Fruit fly (Drosophila melanogaster): Measurements from ENCODE around the gene CG12746.

CG12746 gene

DNA sequence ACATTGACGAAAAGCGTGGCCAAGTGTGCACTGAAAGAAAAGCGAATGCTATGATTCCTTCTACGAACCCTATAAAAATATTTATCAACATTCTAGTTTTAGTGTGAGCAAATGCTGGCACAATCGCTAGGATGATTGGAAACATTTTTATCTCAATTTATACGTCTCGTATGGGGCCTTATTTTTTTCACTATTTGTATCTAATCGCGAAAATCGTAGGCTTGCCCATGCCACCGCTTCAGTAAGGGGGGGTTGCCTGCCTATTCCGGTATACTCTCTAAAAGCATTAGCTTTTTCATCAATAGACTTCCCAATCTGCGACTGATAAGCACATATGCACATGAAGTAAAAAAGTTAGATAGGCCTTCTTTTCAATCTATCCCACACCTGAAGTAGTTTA lies 958 bp downstream of the CG12746 start (continued):
- TF ChIP-seq wor (GFP tag; IDR thresholded peaks at IDR 0.05) (peak; percentile 75), otp (GFP tag; IDR thresholded peaks at IDR 0.05) (peak; percentile 85), oc (tag; optimal IDR thresholded peaks at IDR 0.05) (peak; percentile 69), Atf3 (GFP tag; optimal IDR thresholded peaks at IDR 0.05) (peak; percentile 70), sima (GFP tag; optimal IDR thresholded peaks at IDR 0.05) (peak; percentile 51), CG17612 (GFP tag; IDR thresholded peaks at IDR 0.05) (peak; percentile 69), CG9215 (GFP tag; IDR thresholded peaks at IDR 0.05) (peak; percentile 66), CG8388 (GFP tag; optimal IDR thresholded peaks at IDR 0.05) (peak; percentile 75), pb (GFP tag; optimal IDR thresholded peaks at IDR 0.05) (peak; percentile 41), H15 (GFP tag; IDR thresholded peaks at IDR 0.05) (peak; percentile 74), cg (GFP tag; optimal IDR thresholded peaks at IDR 0.05) (no peak), CG8765 (GFP tag; IDR thresholded peaks at IDR 0.05) (0 out of 2 replicates have a peak, but pooled peaks have one; percentile 29), CG18476 (GFP tag; optimal IDR thresholded peaks at IDR 0.05) (peak; percentile 65), CG31388 (GFP tag; optimal IDR thresholded peaks at IDR 0.05) (peak; percentile 40), CG1602 (GFP tag; optimal IDR thresholded peaks at IDR 0.05) (peak; percentile 56), Fer3 (tag; optimal IDR thresholded peaks at IDR 0.05) (peak; percentile 85), CG16815 (GFP tag; optimal IDR thresholded peaks at IDR 0.05) (peak; percentile 46), CG2202 (tag; optimal IDR thresholded peaks at IDR 0.05) (no peak), Jarid2 (GFP tag; optimal IDR thresholded peaks at IDR 0.05) (no peak), btn (GFP tag; optimal IDR thresholded peaks at IDR 0.05) (peak; percentile 43), Doc2 (GFP tag; IDR thresholded peaks at IDR 0.05) (peak; percentile 79), CG7357 (GFP tag; IDR thresholded peaks at IDR 0.05) (peak; percentile 68; the same call in 2 of the 3 replicates), Vsx1 (GFP tag; optimal IDR thresholded peaks at IDR 0.05) (peak; percentile 66), CG7556 (GFP tag; optimal IDR thresholded peaks at IDR 0.05) (peak; percentile 82), Nf-YB (GFP tag; optimal IDR thresholded peaks at IDR 0.05) (peak; percentile 25), CG6272 (GFP tag; IDR thresholded peaks at IDR 0.05) (peak; percentile 84), D19B (GFP tag; optimal IDR thresholded peaks at IDR 0.05) (peak; percentile 57), CG14965 (GFP tag; optimal IDR thresholded peaks at IDR 0.05; ENCODE audit: borderline replicate concordance) (peak; percentile 36), CG4282 (GFP tag; optimal IDR thresholded peaks at IDR 0.05) (peak; percentile 53), nom (GFP tag; optimal IDR thresholded peaks at IDR 0.05) (no peak), maf-S (GFP tag; optimal IDR thresholded peaks at IDR 0.05) (peak; percentile 59), tin (GFP tag; optimal IDR thresholded peaks at IDR 0.05) (peak; percentile 59), CG13894 (tag; optimal IDR thresholded peaks at IDR 0.05) (no peak), ci (GFP tag; IDR thresholded peaks at IDR 0.05) (peak; percentile 96), CG2120 (GFP tag; optimal IDR thresholded peaks at IDR 0.05) (peak; percentile 88), vvl (GFP tag; IDR thresholded peaks at IDR 0.05) (peak; percentile 95), gcm (GFP tag; optimal IDR thresholded peaks at IDR 0.05) (peak; percentile 56), CG14710 (tag; optimal IDR thresholded peaks at IDR 0.05) (peak; percentile 28), Xbp1 (GFP tag; optimal IDR thresholded peaks at IDR 0.05) (peak; percentile 76), fru (optimal IDR thresholded peaks at IDR 0.05) (no peak), Bgb (GFP tag; IDR thresholded peaks at IDR 0.05; ENCODE audit: partially characterized antibody) (no peak), CG34376 (GFP tag; optimal IDR thresholded peaks at IDR 0.05) (peak; percentile 96), Atf-2 (GFP tag; optimal IDR thresholded peaks at IDR 0.05) (peak; percentile 32), zf30C (GFP tag; optimal IDR thresholded peaks at IDR 0.05) (peak; percentile 80), Dref (GFP tag; IDR thresholded peaks at IDR 0.05) (no peak), NC2β (GFP tag; optimal IDR thresholded peaks at IDR 0.05) (peak; percentile 63), wek (GFP tag; optimal IDR thresholded peaks at IDR 0.05) (no peak), zfh2 (GFP tag; optimal IDR thresholded peaks at IDR 0.05) (peak; percentile 74), jing (GFP tag; optimal IDR thresholded peaks at IDR 0.05) (no peak), CG9932 (GFP tag; IDR thresholded peaks at IDR 0.05) (peak; percentile 75; the same call in 1 of the 2 replicates), cad (GFP tag; optimal IDR thresholded peaks at IDR 0.05) (no peak), Sry-δ (GFP tag; optimal IDR thresholded peaks at IDR 0.05) (peak; percentile 27)

Data from whole organism, embryonic.